Worm (Caenorhabditis elegans) whole organism, young adult: ENCODE data around the gene Y62H9A.12.

Source experiments
- F10E7.11 ChIP-seq: sonication (generic microtip); optimal IDR thresholded peaks from 2 replicates; lab custom pipeline; 2017; ENCODE audit warnings: mild to moderate bottlenecking, missing genetic modification characterization, moderate library complexity, missing compliant biosample characterization
- F22D6.2 ChIP-seq: sonication (generic microtip); optimal IDR thresholded peaks from 2 replicates; lab custom pipeline; 2016; ENCODE audit warnings: mild to moderate bottlenecking, missing genetic modification characterization, missing compliant biosample characterization
- F39B2.1 ChIP-seq: fragments of 200-800 bp; sonication (Bioruptor generic); IDR thresholded peaks from 2 replicates; pipeline ENCODE4 v1.3.6; 2022; ENCODE audit warnings: missing genetic modification reagents, missing genetic modification characterization, missing compliant biosample characterization
- F49E8.2 ChIP-seq: sonication (generic microtip); optimal IDR thresholded peaks from 3 replicates; lab custom pipeline; 2017; ENCODE audit warnings: missing genetic modification characterization, mild to moderate bottlenecking, missing compliant biosample characterization, antibody characterized with exemption, moderate library complexity; ENCODE audit not compliant: insufficient read depth
- F52B5.7 ChIP-seq: sonication (generic microtip); optimal IDR thresholded peaks from 2 replicates; lab custom pipeline; 2016; ENCODE audit warnings: mild to moderate bottlenecking, missing genetic modification characterization, missing compliant biosample characterization
- F57A8.1 ChIP-seq: fragments of 200-800 bp; sonication (Bioruptor generic); optimal IDR thresholded peaks from 2 replicates; lab custom pipeline; 2018; ENCODE audit warnings: mild to moderate bottlenecking, missing genetic modification characterization, moderate library complexity, missing compliant biosample characterization
- T26A5.8 ChIP-seq: sonication (generic microtip); optimal IDR thresholded peaks from 2 replicates; lab custom pipeline; 2016; ENCODE audit warnings: missing genetic modification characterization, missing compliant biosample characterization
- Y56A3A.18 ChIP-seq: fragments of 200-800 bp; sonication (Bioruptor generic); IDR thresholded peaks from 2 replicates; pipeline ENCODE4 v1.3.6; 2022; ENCODE audit warnings: missing genetic modification reagents, missing genetic modification characterization, missing compliant biosample characterization
- Y79H2A.3 ChIP-seq: fragments of 200-800 bp; sonication (Bioruptor generic); conservative IDR thresholded peaks from 2 replicates; pipeline ENCODE4 v1.3.6; 2022; ENCODE audit warnings: missing genetic modification reagents, missing genetic modification characterization, missing compliant biosample characterization
- ZK185.1 ChIP-seq: sonication (generic microtip); optimal IDR thresholded peaks from 2 replicates; lab custom pipeline; 2016; ENCODE audit warnings: mild to moderate bottlenecking, missing genetic modification characterization, missing compliant biosample characterization; ENCODE audit not compliant: poor library complexity, severe bottlenecking
- aptf-2 ChIP-seq: fragments of 200-800 bp; sonication (Bioruptor generic); conservative IDR thresholded peaks from 2 replicates; pipeline ENCODE4 v1.3.6; 2022; ENCODE audit warnings: missing genetic modification reagents, missing genetic modification characterization, missing compliant biosample characterization
- attf-6 ChIP-seq: fragments of 200-800 bp; sonication (Bioruptor generic); IDR thresholded peaks from 2 replicates; pipeline ENCODE4 v1.3.6; 2022; ENCODE audit warnings: missing genetic modification reagents, missing genetic modification characterization, missing compliant biosample characterization
- bed-1 ChIP-seq: fragments of 200-800 bp; sonication (Bioruptor generic); IDR thresholded peaks from 2 replicates; pipeline ENCODE4 v1.3.6; 2022; ENCODE audit warnings: missing genetic modification reagents, missing genetic modification characterization, missing compliant biosample characterization
- ceh-40 ChIP-seq: fragments of 200-800 bp; sonication (Bioruptor generic); IDR thresholded peaks from 2 replicates; pipeline ENCODE4 v1.3.6; 2022; ENCODE audit warnings: missing genetic modification characterization, missing compliant biosample characterization
- ceh-58 ChIP-seq: fragments of 200-800 bp; sonication (Bioruptor generic); IDR thresholded peaks from 2 replicates; pipeline ENCODE4 v1.3.6; 2022; ENCODE audit warnings: missing genetic modification characterization, missing compliant biosample characterization
- dox-1 ChIP-seq: fragments of 200-800 bp; sonication (Bioruptor generic); IDR thresholded peaks from 2 replicates; pipeline ENCODE4 v1.3.6; 2022; ENCODE audit warnings: missing genetic modification reagents, missing genetic modification characterization, missing compliant biosample characterization
- efl-1 ChIP-seq: fragments of 150-350 bp; optimal IDR thresholded peaks from 2 replicates; lab custom pipeline; 2014; ENCODE audit warnings: missing biosample characterization, missing genetic modification reagents, missing genetic modification characterization
- egl-18 ChIP-seq: fragments of 200-800 bp; sonication (Bioruptor generic); IDR thresholded peaks from 2 replicates; pipeline ENCODE4 v1.3.6; 2022; ENCODE audit warnings: missing genetic modification reagents, missing genetic modification characterization, missing compliant biosample characterization
- egl-44 ChIP-seq: fragments of 200-800 bp; sonication (Bioruptor generic); IDR thresholded peaks from 2 replicates; pipeline ENCODE4 v1.3.6; 2022; ENCODE audit warnings: missing genetic modification reagents, missing genetic modification characterization, missing compliant biosample characterization
- ets-4 ChIP-seq: fragments of 200-800 bp; sonication (Bioruptor generic); optimal IDR thresholded peaks from 2 replicates; lab custom pipeline; 2018; ENCODE audit warnings: mild to moderate bottlenecking, missing genetic modification characterization, missing compliant biosample characterization
- gei-17 ChIP-seq: fragments of 200-800 bp; sonication (Bioruptor generic); optimal IDR thresholded peaks from 2 replicates; lab custom pipeline; 2018; ENCODE audit warnings: mild to moderate bottlenecking, missing genetic modification characterization, missing compliant biosample characterization
- hmg-20 ChIP-seq: fragments of 200-800 bp; sonication (Bioruptor generic); IDR thresholded peaks from 2 replicates; pipeline ENCODE4 v1.3.6; 2022; ENCODE audit warnings: missing genetic modification reagents, missing genetic modification characterization, missing compliant biosample characterization
- hsf-1 ChIP-seq: fragments of 200-800 bp; sonication (Bioruptor generic); IDR thresholded peaks from 2 replicates; pipeline ENCODE4 v1.3.6; 2022; ENCODE audit warnings: missing genetic modification reagents, missing genetic modification characterization, missing compliant biosample characterization
- lag-1 ChIP-seq: fragments of 200-800 bp; sonication (Bioruptor generic); IDR thresholded peaks from 2 replicates; pipeline ENCODE4 v1.3.6; 2022; ENCODE audit warnings: missing genetic modification reagents, missing genetic modification characterization, missing compliant biosample characterization
- let-526 ChIP-seq: fragments of 200-800 bp; sonication (Bioruptor generic); IDR thresholded peaks from 2 replicates; pipeline ENCODE4 v1.3.6; 2022; ENCODE audit warnings: missing genetic modification reagents, missing genetic modification characterization, missing compliant biosample characterization
- let-607 ChIP-seq, 2 experiments: fragments of 200-800 bp in 1 of 2; sonication (Bioruptor generic) in 1 of 2; sonication (generic microtip) in 1 of 2; optimal IDR thresholded peaks; 2 replicates each; lab custom pipeline; 2016 to 2018; ENCODE audit warnings: mild to moderate bottlenecking in 2 of 2, missing compliant biosample characterization in 2 of 2, missing genetic modification characterization in 2 of 2, moderate library complexity in 2 of 2, missing genotype in 1 of 2
- lin-54 ChIP-seq: fragments of 200-800 bp; sonication (Bioruptor generic); optimal IDR thresholded peaks from 2 replicates; lab custom pipeline; 2018; ENCODE audit warnings: mild to moderate bottlenecking, missing genetic modification characterization, missing compliant biosample characterization
- lir-1 ChIP-seq: fragments of 200-800 bp; sonication (Bioruptor generic); conservative IDR thresholded peaks from 2 replicates; pipeline ENCODE4 v1.3.6; 2022; ENCODE audit warnings: missing genetic modification reagents, missing genetic modification characterization, missing compliant biosample characterization
- lsl-1 ChIP-seq: fragments of 200-800 bp; sonication (Bioruptor generic); optimal IDR thresholded peaks from 2 replicates; lab custom pipeline; 2018; ENCODE audit warnings: mild to moderate bottlenecking, missing genetic modification characterization, moderate library complexity, missing compliant biosample characterization
- madf-10 ChIP-seq: sonication (generic microtip); optimal IDR thresholded peaks from 2 replicates; lab custom pipeline; 2016; ENCODE audit warnings: mild to moderate bottlenecking, missing genetic modification characterization, missing compliant biosample characterization
- madf-6 ChIP-seq: fragments of 200-800 bp; sonication (Bioruptor generic); IDR thresholded peaks from 2 replicates; pipeline ENCODE4 v1.3.6; 2022; ENCODE audit warnings: missing genetic modification reagents, missing genetic modification characterization, missing compliant biosample characterization
- mcd-1 ChIP-seq: fragments of 200-800 bp; sonication (Bioruptor generic); IDR thresholded peaks from 2 replicates; pipeline ENCODE4 v1.3.6; 2022; ENCODE audit warnings: missing genetic modification reagents, missing genetic modification characterization, missing compliant biosample characterization
- mel-28 ChIP-seq: sonication (generic microtip); optimal IDR thresholded peaks from 2 replicates; lab custom pipeline; 2016; ENCODE audit warnings: borderline replicate concordance, mild to moderate bottlenecking, missing genetic modification characterization, missing compliant biosample characterization
- mes-4 ChIP-seq: sonication (generic microtip); optimal IDR thresholded peaks from 2 replicates; lab custom pipeline; 2016; ENCODE audit warnings: missing genotype, missing genetic modification characterization, missing compliant biosample characterization
- nfya-2 ChIP-seq: fragments of 200-800 bp; sonication (Bioruptor generic); IDR thresholded peaks from 2 replicates; pipeline ENCODE4 v1.3.6; 2022; ENCODE audit warnings: missing genetic modification reagents, missing genetic modification characterization, missing compliant biosample characterization
- nfyb-1 ChIP-seq: fragments of 200-800 bp; sonication (Bioruptor generic); IDR thresholded peaks from 2 replicates; pipeline ENCODE4 v1.3.6; 2022; ENCODE audit warnings: missing genetic modification reagents, missing genetic modification characterization, missing compliant biosample characterization
- nhr-179 ChIP-seq: sonication (generic microtip); optimal IDR thresholded peaks from 2 replicates; lab custom pipeline; 2016; ENCODE audit warnings: mild to moderate bottlenecking, missing genetic modification characterization, missing compliant biosample characterization
- nhr-27 ChIP-seq: fragments of 200-800 bp; sonication (Bioruptor generic); optimal IDR thresholded peaks from 2 replicates; lab custom pipeline; 2018; ENCODE audit warnings: mild to moderate bottlenecking, missing genetic modification characterization, moderate library complexity, missing compliant biosample characterization
- pha-4 ChIP-seq: fragments of 150-350 bp; sonication (generic microtip); optimal IDR thresholded peaks from 2 replicates; lab custom pipeline; 2014; ENCODE audit warnings: missing biosample characterization, missing genetic modification reagents, missing genetic modification characterization
- rcor-1 ChIP-seq: fragments of 200-800 bp; sonication (Bioruptor generic); IDR thresholded peaks from 2 replicates; pipeline ENCODE4 v1.3.6; 2022; ENCODE audit warnings: missing genetic modification reagents, missing genetic modification characterization, missing compliant biosample characterization
- repo-1 ChIP-seq: sonication (generic microtip); optimal IDR thresholded peaks from 2 replicates; lab custom pipeline; 2017; ENCODE audit warnings: mild to moderate bottlenecking, missing genetic modification characterization, missing compliant biosample characterization
- rpc-1 ChIP-seq, 2 experiments: fragments of 150-350 bp in 1 of 2; sonication (generic microtip) in 1 of 2; optimal IDR thresholded peaks; 2 replicates each; lab custom pipeline; 2014 to 2018; ENCODE audit warnings: missing biosample characterization in 1 of 2, missing genetic modification characterization in 1 of 2, missing genetic modification reagents in 1 of 2, missing genotype in 1 of 2
- sdz-38 ChIP-seq: sonication (generic microtip); optimal IDR thresholded peaks from 2 replicates; lab custom pipeline; 2016; ENCODE audit warnings: missing genotype, missing genetic modification characterization, missing compliant biosample characterization
- sea-2 ChIP-seq: fragments of 200-800 bp; sonication (Bioruptor generic); IDR thresholded peaks from 2 replicates; pipeline ENCODE4 v1.3.6; 2022; ENCODE audit warnings: missing genetic modification characterization, missing compliant biosample characterization
- snpc-4 ChIP-seq, 5 experiments: fragments of 150-350 bp in 1 of 5; sonication (generic microtip) in 4 of 5; optimal IDR thresholded peaks; 2 replicates each; lab custom pipeline; 2014 to 2018; ENCODE audit warnings: missing genetic modification characterization in 5 of 5, missing biosample characterization in 3 of 5, antibody characterized with exemption in 2 of 5, mild to moderate bottlenecking in 2 of 5, missing compliant biosample characterization in 2 of 5, missing genotype in 2 of 5, moderate library complexity in 2 of 5, missing genetic modification reagents in 1 of 5
- somi-1 ChIP-seq: fragments of 200-800 bp; sonication (Bioruptor generic); optimal IDR thresholded peaks from 2 replicates; lab custom pipeline; 2018; ENCODE audit warnings: mild to moderate bottlenecking, missing genetic modification characterization, missing compliant biosample characterization
- ztf-25 ChIP-seq: fragments of 200-800 bp; sonication (Bioruptor generic); IDR thresholded peaks from 2 replicates; pipeline ENCODE4 v1.3.6; 2022; ENCODE audit warnings: missing genetic modification reagents, missing genetic modification characterization, missing compliant biosample characterization

Y62H9A.12 gene

DNA sequence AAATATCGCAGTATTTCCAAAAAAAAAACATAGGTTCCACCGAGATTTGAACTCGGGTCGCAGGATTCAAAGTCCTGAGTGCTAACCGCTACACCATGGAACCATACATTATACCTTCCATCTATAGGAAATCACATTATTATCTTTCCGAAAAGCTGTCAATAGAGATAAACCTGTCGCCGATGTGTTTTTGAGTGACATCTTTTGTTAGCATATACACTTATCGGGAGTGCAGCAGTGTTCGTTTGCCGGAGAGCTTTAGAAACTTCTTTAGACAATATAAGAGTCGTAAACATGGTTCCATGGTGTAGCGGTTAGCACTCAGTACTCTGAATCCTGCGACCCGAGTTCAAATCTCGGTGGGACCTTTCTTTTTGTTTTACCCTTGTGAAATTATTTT, 41.7 kb upstream of the Y62H9A.12 start (continued):
- TF ChIP-seq ztf-25 (GFP tag; lab: Robert Waterston, UW) (0 out of 2 replicates have a peak, but pooled peaks have one; percentile 48), lir-1 (GFP tag; lab: Robert Waterston, UW) (0 out of 2 replicates have a peak, but pooled peaks have one; percentile 29), rcor-1 (GFP tag; lab: Robert Waterston, UW) (no peak), rpc-1 (optimal IDR thresholded peaks at IDR 0.05; lab: Kevin White, UChicago) (peak; percentile 88), rpc-1 (tag; optimal IDR thresholded peaks at IDR 0.05; lab: Kevin White, UChicago) (peak; percentile 92), nfya-2 (no peak), lag-1 (no peak), madf-10 (tag; lab: Kevin White, UChicago) (peak; percentile 52), let-526 (no peak), ceh-40 (GFP tag; lab: Robert Waterston, UW) (no peak), F57A8.1 (GFP tag; lab: Kevin White, UChicago) (no peak), ZK185.1 (tag; lab: Kevin White, UChicago) (peak; percentile 55), nfyb-1 (peak; percentile 78), aptf-2 (GFP tag; lab: Robert Waterston, UW) (no peak), let-607 (tag; optimal IDR thresholded peaks at IDR 0.05; lab: Kevin White, UChicago) (no peak), ceh-58 (GFP tag; lab: Robert Waterston, UW) (no peak), snpc-4 (GFP tag; optimal IDR thresholded peaks at IDR 0.05; lab: Kevin White, UChicago) (no peak), snpc-4 (tag; optimal IDR thresholded peaks at IDR 0.05; lab: Kevin White, UChicago) (peak in 2 of 4 experiments; percentile 23 to 42), T26A5.8 (tag; lab: Kevin White, UChicago) (no peak), gei-17 (GFP tag; lab: Kevin White, UChicago) (no peak), egl-44 (GFP tag; lab: Robert Waterston, UW) (peak; percentile 83; the same call in 1 of the 2 replicates), F22D6.2 (tag; lab: Kevin White, UChicago) (no peak), hmg-20 (GFP tag; lab: Robert Waterston, UW) (no peak), madf-6 (peak; percentile 19; the same call in 1 of the 2 replicates), F39B2.1 (GFP tag; lab: Robert Waterston, UW) (no peak), dox-1 (GFP tag; lab: Robert Waterston, UW) (peak; percentile 68), Y56A3A.18 (GFP tag; lab: Robert Waterston, UW) (peak; percentile 68; the same call in 1 of the 2 replicates), F52B5.7 (no peak), F10E7.11 (tag; lab: Kevin White, UChicago) (no peak), efl-1 (GFP tag; lab: Kevin White, UChicago) (no peak), repo-1 (peak; percentile 40), lsl-1 (GFP tag; lab: Kevin White, UChicago) (no peak), hsf-1 (no peak), lin-54 (GFP tag; lab: Kevin White, UChicago) (no peak), nhr-179 (tag; lab: Kevin White, UChicago) (peak; percentile 10), Y79H2A.3 (0 out of 2 replicates have a peak, but pooled peaks have one; percentile 21), sea-2 (GFP tag; lab: Robert Waterston, UW) (0 out of 2 replicates have a peak, but pooled peaks have one; percentile 52), attf-6 (GFP tag; lab: Robert Waterston, UW) (no peak), pha-4 (tag; lab: Kevin White, UChicago) (no peak)

DNA sequence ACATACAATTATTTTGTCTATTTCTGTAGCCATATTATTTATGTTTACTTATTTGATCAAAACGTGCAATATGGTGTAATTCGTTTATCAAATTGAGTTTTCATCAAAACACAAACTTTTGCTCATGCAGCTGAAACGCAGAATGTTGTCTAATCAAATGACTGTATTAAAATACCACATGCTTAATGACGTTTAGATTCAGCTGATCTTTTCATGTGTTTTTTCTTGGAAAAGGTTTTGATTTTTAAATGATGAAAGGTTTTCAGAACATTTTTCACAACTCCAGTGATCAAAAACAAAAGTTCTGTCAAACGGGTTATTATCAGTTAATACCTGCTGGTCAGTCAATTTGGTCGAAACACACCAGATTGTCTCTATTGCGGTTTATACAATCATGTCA, 38.7 kb upstream of the Y62H9A.12 start, which contains the start of gene Y62H9A.1:
Y62H9A.1 (plus strand) TSS at position 282 of the 400 bp plus-strand sequence.
- TF ChIP-seq mel-28 (tag; lab: Kevin White, UChicago) (no peak), F49E8.2 (no peak), ets-4 (GFP tag; lab: Kevin White, UChicago) (no peak), bed-1 (no peak), mcd-1 (GFP tag; lab: Robert Waterston, UW) (no peak), somi-1 (GFP tag; lab: Kevin White, UChicago) (no peak), mes-4 (tag; lab: Kevin White, UChicago) (no peak), sdz-38 (tag; lab: Kevin White, UChicago) (no peak), egl-18 (no peak), nhr-27 (tag; lab: Kevin White, UChicago) (no peak)
